Worm (Caenorhabditis elegans): Measurements from ENCODE around the gene math-7.
"Not testable (repeated sequence)": the region's sequence is repeated elsewhere in the genome, so short reads cannot be mapped to it uniquely, and the experiment has no call there.

math-7 gene

ce11 chrII:1884635-1885034, 1.6 kb downstream of the math-7 start, which contains the start of gene math-6:
Gene math-6, minus strand, starts transcription at chrII:1884735.
- TF ChIP-seq unc-62 (GFP tag; optimal IDR thresholded peaks at IDR 0.05): no peak

DNA sequence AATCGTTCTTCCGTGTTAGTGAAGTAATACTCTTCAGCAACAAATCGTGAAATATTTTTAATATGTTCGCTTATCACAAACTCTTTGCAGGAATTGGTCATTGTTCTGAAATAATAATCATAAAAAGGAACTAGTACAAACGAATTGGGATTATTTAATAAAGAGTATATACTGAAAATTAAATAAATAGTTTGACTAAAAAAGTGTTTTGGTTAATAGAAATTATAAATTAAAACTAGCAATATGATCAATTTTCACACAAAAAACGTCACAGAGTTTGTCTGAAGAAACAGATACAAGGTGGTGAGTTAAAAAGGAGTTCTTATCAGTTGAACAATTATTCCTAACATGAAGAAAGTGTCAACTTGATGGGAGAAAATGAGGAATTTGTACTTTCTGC, 3.6 kb downstream of the math-7 start, which contains the start of gene math-5:
Gene math-5, minus strand, starts transcription at position 101 of the 400 bp plus-strand sequence.
- no peak for TF ChIP-seq unc-62 (GFP tag; optimal IDR thresholded peaks at IDR 0.05)

ce11 chrII:1878663-1879062, 7.6 kb downstream of the math-7 start, which contains the start of gene math-16:
Gene math-16, minus strand, starts transcription at chrII:1878763.
- no peak for TF ChIP-seq unc-62 (GFP tag; optimal IDR thresholded peaks at IDR 0.05)

DNA sequence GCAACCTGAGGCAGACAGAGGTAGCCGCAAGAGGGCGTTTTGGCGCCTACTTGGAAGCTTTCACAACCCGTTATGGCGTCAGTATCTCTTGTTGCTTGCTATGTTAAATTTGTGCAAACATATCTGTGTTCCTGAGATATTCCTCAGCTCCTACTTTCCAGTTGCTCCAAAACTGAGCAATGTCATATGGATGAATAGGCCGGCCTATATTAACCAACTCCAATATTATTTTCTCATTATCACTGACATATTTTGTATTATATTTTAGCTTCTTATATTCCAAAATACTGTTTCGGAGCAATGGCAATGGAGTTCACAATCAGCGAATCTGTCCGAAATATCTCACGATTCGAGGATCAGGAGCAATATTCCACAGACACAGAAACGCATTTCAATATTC, 10.6 kb downstream of the math-7 start, which contains the start of gene math-13:
Gene math-13, plus strand, starts transcription at position 301 of the 400 bp plus-strand sequence.
- no peak for TF ChIP-seq unc-62 (GFP tag; optimal IDR thresholded peaks at IDR 0.05)

DNA sequence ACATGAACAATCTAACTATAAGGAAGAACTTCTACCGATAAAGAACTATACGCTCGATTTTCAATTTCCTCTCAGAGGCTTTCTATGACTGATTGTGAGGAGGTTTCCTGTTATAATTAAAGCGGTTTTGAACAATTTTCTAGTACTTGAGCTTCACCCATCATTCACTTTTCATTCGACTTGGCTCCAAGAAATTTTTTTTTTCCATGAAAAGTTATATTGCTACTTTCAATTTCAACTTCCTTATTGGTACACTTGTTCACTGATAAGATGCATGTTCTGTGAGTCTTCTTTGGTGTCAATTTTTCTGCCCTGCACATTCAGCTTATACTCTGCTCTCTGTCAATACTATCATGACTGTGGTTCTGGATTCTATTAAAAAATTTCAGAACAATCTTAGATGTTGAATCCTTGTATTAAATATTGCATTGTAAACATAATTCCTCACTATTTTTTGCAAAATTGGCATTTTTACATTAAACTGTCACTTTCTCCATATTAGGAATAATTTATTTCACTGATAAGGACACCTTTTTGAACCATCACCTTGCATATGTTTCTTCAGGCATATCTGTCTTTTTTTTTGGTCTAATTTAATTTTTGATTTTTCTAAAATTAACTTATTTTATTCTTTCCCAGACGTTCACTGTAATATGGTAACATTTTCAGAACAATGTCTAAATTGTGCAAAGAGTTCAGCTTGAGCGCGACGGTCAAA, 15.2 kb downstream of the math-7 start, which contains the start of gene math-10:
Gene math-10, plus strand, starts transcription at position 668 of the 718 bp plus-strand sequence.
- TF ChIP-seq unc-62 (GFP tag; optimal IDR thresholded peaks at IDR 0.05): no peak

DNA sequence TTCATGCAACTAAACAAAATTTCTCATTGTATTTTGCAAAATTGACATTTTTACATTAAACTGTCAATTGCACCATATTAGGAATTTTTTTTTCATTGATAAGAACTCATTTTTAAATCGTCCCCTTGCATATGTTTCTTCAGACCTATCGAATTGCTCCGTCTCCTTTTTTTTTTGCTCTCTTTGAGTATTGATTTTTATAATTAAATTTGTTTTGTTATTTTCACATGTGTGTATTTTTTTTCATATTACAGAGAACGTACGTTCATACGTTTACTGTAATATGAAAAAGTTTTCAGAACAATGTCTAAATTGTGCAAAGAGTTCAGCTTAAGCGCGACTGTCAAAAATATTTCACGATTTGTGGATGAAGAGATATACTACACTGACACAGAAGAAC, 17.2 kb downstream of the math-7 start, which contains the start of gene math-14:
Gene math-14, plus strand, starts transcription at position 301 of the 400 bp plus-strand sequence.
- TF ChIP-seq unc-62 (GFP tag; optimal IDR thresholded peaks at IDR 0.05): no peak

- no peak for TF ChIP-seq unc-62 (GFP tag; optimal IDR thresholded peaks at IDR 0.05)
Observed at ce11 chrII:1865683-1866431, 20.4 kb downstream of the math-7 start, which contains the start of gene math-15. Gene math-15, plus strand, starts transcription at chrII:1866381.

- no peak for TF ChIP-seq unc-62 (GFP tag; optimal IDR thresholded peaks at IDR 0.05)
Observed at ce11 chrII:1864278-1864677, 22.0 kb downstream of the math-7 start, which contains the start of gene C16C4.17. Gene C16C4.17, plus strand, starts transcription at chrII:1864578.

- TF ChIP-seq unc-62 (GFP tag; optimal IDR thresholded peaks at IDR 0.05): not testable (repeated sequence)
Observed at ce11 chrII:1862334-1862733, 23.9 kb downstream of the math-7 start, which contains the start of gene fbxb-98. Gene fbxb-98, plus strand, starts transcription at chrII:1862634.

DNA sequence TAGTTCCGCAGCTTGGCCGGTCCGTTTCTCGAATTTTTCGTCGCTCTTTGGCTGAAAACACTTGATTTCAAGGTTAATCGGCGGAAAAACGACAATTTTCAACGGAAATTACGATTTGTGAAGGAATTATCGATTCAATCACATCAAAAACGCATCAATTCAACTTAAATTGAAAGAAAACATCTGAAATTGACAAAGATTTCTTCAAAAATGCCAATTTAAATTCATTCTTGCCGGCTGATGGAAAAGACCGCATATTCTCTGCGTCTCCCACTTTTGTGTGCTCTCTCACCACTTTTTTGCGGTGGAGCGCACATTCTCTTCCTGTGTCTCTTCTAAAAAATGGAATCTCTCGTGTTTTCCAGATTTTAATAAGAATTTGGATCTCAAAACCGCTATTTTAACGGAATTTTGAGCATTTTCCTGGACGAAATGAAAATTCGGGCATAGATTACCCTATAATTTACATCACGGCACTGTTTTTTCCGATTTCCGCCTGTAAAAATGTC, 24.9 kb downstream of the math-7 start, which contains the start of gene C16C4.18:
Gene C16C4.18, minus strand, starts transcription at position 51 of the 509 bp plus-strand sequence.
- TF ChIP-seq unc-62 (GFP tag; optimal IDR thresholded peaks at IDR 0.05): not testable (repeated sequence)

DNA sequence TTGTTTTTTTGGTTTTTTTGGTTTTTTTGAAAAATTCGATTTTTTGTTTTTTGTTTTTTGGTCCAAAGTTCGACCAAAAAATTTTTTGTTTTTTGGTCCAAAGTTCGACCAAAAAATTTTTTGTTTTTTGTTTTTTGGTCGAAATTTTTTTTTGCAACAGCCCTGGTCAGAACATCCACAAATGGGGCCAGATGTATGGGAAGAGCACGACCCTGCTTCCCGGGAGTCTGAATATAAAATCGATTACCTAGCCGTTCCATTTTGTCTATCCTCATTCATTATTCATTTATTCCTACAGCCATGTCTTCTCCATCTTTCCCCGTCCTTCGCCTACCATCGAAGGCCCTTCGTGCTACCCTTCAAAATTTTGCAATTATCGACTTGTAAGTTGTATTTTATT, 32.2 kb downstream of the math-7 start, which contains the start of gene fbxb-95:
Gene fbxb-95, plus strand, starts transcription at position 301 of the 400 bp plus-strand sequence.
- TF ChIP-seq unc-62 (GFP tag; optimal IDR thresholded peaks at IDR 0.05): not testable (repeated sequence)

DNA sequence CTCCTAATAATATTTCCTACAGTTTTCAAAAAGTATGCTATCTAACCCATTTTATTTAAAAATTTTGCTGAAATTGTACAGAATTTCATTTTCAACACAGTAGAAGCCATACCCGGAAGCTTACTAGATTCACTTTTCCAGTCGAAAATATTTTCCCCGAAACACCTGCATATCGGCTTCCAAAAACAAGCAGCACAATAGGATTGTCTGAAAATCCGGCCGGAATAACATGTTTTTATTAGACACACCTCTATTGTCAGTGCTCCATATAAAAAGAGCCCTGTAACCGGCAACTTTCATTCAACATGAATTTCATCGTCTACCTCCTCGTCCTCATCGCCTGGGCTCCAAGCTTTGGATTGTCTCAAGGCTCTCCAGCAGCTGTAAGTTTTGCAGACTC, 33.8 kb downstream of the math-7 start, which contains the start of gene C52E2.2:
Gene C52E2.2, plus strand, starts transcription at position 301 of the 400 bp plus-strand sequence.
- TF ChIP-seq unc-62 (GFP tag; optimal IDR thresholded peaks at IDR 0.05): no peak

ce11 chrII:1851716-1852115, 34.6 kb downstream of the math-7 start:
- no peak for TF ChIP-seq unc-62 (GFP tag; optimal IDR thresholded peaks at IDR 0.05)

DNA sequence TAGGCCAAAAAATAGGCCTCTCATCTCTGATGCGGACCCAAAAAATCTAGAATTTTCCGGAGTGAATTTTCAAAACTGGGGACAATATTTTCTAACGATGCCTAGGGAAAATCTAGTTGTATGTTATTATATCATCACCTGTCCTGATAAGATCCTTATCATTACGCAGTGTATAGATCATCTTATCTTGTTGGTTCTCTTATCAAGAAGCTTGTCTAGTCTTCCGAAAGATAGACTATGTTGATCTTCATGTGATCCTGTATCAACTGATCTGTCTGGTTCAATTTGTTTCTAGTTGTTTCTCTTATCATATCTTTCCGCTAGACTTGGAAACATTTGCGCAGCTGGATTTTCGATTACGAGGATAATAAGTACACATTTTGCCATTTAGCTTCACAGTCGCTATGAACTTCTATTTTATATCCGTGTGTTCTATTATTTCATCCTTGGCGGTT, 35.4 kb downstream of the math-7 start, which contains the start of gene C52E2.3:
Gene C52E2.3, plus strand, starts transcription at position 405 of the 455 bp plus-strand sequence.
- no peak for TF ChIP-seq unc-62 (GFP tag; optimal IDR thresholded peaks at IDR 0.05)

DNA sequence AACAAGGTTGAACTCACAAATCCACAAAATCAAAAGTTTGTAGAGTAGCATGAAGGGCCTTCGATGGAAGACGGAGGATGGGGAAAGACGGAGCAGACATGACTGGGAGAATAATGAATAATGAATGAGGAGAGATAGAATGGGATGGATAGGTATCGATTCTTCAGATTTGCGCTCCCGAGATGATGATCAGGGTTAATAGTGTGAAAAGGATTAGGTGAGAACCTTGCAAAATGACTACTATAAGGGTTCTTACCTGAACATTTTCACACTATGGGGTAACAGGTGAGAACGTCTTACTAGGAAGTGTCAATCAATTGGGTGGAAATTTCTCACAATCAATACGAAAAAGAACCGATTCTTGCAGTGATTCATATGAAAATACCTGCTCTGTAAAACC, 36.0 kb downstream of the math-7 start, which contains the start of gene fbxb-96:
Gene fbxb-96, minus strand, starts transcription at position 101 of the 400 bp plus-strand sequence.
- no peak for TF ChIP-seq unc-62 (GFP tag; optimal IDR thresholded peaks at IDR 0.05)
